Worm (Caenorhabditis elegans) whole organism, L2 larva: ENCODE measurements around the gene F35H8.1.

Source experiments
- C34F6.9 ChIP-seq: fragments of 150-350 bp; optimal IDR thresholded peaks from 2 replicates; lab custom pipeline; 2014; ENCODE audit warnings: missing biosample characterization, missing genetic modification characterization
- F13H6.1 ChIP-seq: sonication (generic microtip); optimal IDR thresholded peaks from 2 replicates; lab custom pipeline; 2016; ENCODE audit warnings: missing genetic modification characterization, missing compliant biosample characterization
- R02D3.7 ChIP-seq: fragments of 150-350 bp; optimal IDR thresholded peaks from 2 replicates; lab custom pipeline; 2014; ENCODE audit warnings: missing biosample characterization, missing genetic modification characterization
- Y55F3AM.14 ChIP-seq: fragments of 200-800 bp; sonication (Bioruptor generic); optimal IDR thresholded peaks from 2 replicates; lab custom pipeline; 2018; ENCODE audit warnings: mild to moderate bottlenecking, missing genetic modification characterization, missing compliant biosample characterization
- alr-1 ChIP-seq: fragments of 150-350 bp; optimal IDR thresholded peaks from 2 replicates; lab custom pipeline; 2014; ENCODE audit warnings: missing biosample characterization, missing genetic modification characterization
- ceh-16 ChIP-seq: fragments of 150-350 bp; optimal IDR thresholded peaks from 2 replicates; lab custom pipeline; 2014; ENCODE audit warnings: missing biosample characterization, missing genetic modification characterization
- ceh-82 ChIP-seq: fragments of 150-350 bp; optimal IDR thresholded peaks from 2 replicates; lab custom pipeline; 2014; ENCODE audit warnings: missing biosample characterization, missing genetic modification characterization
- egl-27 ChIP-seq: sonication (generic microtip); optimal IDR thresholded peaks from 3 replicates; lab custom pipeline; 2017; ENCODE audit warnings: missing biosample characterization, missing genetic modification reagents, missing genetic modification characterization
- elt-1 ChIP-seq: fragments of 150-350 bp; optimal IDR thresholded peaks from 2 replicates; lab custom pipeline; 2014; ENCODE audit warnings: missing biosample characterization, missing genetic modification characterization
- elt-3 ChIP-seq: sonication (generic microtip); optimal IDR thresholded peaks from 2 replicates; lab custom pipeline; 2017; ENCODE audit warnings: missing biosample characterization, missing genetic modification characterization
- fos-1 ChIP-seq: fragments of 150-350 bp; optimal IDR thresholded peaks from 2 replicates; lab custom pipeline; 2014; ENCODE audit warnings: missing biosample characterization, missing genetic modification characterization
- lin-13 ChIP-seq: fragments of 150-350 bp; optimal IDR thresholded peaks from 2 replicates; lab custom pipeline; 2014; ENCODE audit warnings: missing biosample characterization, missing genetic modification reagents, missing genetic modification characterization
- lin-39 ChIP-seq: fragments of 150-350 bp; optimal IDR thresholded peaks from 2 replicates; lab custom pipeline; 2014; ENCODE audit warnings: missing biosample characterization, missing genetic modification reagents, missing genetic modification characterization
- lsy-2 ChIP-seq, 2 experiments: fragments of 150-350 bp in 1 of 2; sonication (generic microtip) in 1 of 2; optimal IDR thresholded peaks; 2 replicates each; lab custom pipeline; 2014 to 2017; ENCODE audit warnings: missing biosample characterization in 2 of 2, missing genetic modification characterization in 2 of 2
- mbf-1 ChIP-seq: sonication (generic microtip); optimal IDR thresholded peaks from 2 replicates; lab custom pipeline; 2017; ENCODE audit warnings: missing biosample characterization, missing genetic modification characterization
- mdl-1 ChIP-seq, 2 experiments: fragments of 150-350 bp in 1 of 2; sonication (generic microtip) in 1 of 2; optimal IDR thresholded peaks; 2 replicates each; lab custom pipeline; 2017; ENCODE audit warnings: missing biosample characterization in 2 of 2, missing genetic modification characterization in 2 of 2
- nhr-11 ChIP-seq: fragments of 150-350 bp; optimal IDR thresholded peaks from 2 replicates; lab custom pipeline; 2014; ENCODE audit warnings: missing biosample characterization, missing genetic modification characterization
- nhr-129 ChIP-seq: fragments of 150-350 bp; optimal IDR thresholded peaks from 2 replicates; lab custom pipeline; 2014; ENCODE audit warnings: missing biosample characterization, missing genetic modification characterization
- nhr-21 ChIP-seq: fragments of 150-350 bp; optimal IDR thresholded peaks from 2 replicates; lab custom pipeline; 2014; ENCODE audit warnings: missing biosample characterization, missing genetic modification characterization
- nhr-23 ChIP-seq: fragments of 150-350 bp; optimal IDR thresholded peaks from 2 replicates; lab custom pipeline; 2014; ENCODE audit warnings: missing biosample characterization, missing genetic modification reagents, missing genetic modification characterization
- nhr-237 ChIP-seq: fragments of 150-350 bp; optimal IDR thresholded peaks from 2 replicates; lab custom pipeline; 2014; ENCODE audit warnings: missing biosample characterization, missing genetic modification characterization
- nhr-25 ChIP-seq: fragments of 150-350 bp; sonication (generic microtip); optimal IDR thresholded peaks from 3 replicates; lab custom pipeline; 2014; ENCODE audit warnings: missing biosample characterization, missing genetic modification characterization
- nhr-77 ChIP-seq: fragments of 150-350 bp; optimal IDR thresholded peaks from 2 replicates; lab custom pipeline; 2014; ENCODE audit warnings: missing biosample characterization, missing genetic modification characterization
- peb-1 ChIP-seq: fragments of 150-350 bp; optimal IDR thresholded peaks from 2 replicates; lab custom pipeline; 2014; ENCODE audit warnings: missing biosample characterization, missing genetic modification characterization
- sma-3 ChIP-seq: sonication (generic microtip); optimal IDR thresholded peaks from 2 replicates; lab custom pipeline; 2016; ENCODE audit warnings: missing genetic modification reagents, missing genetic modification characterization, missing compliant biosample characterization
- unc-55 ChIP-seq: fragments of 150-350 bp; sonication (generic microtip); optimal IDR thresholded peaks from 3 replicates; lab custom pipeline; 2014; ENCODE audit warnings: missing biosample characterization, missing genetic modification reagents, missing genetic modification characterization
- zag-1 ChIP-seq: fragments of 150-350 bp; optimal IDR thresholded peaks from 2 replicates; lab custom pipeline; 2014; ENCODE audit warnings: missing biosample characterization, missing genetic modification characterization
- ztf-1 ChIP-seq: fragments of 200-800 bp; sonication (Bioruptor generic); conservative IDR thresholded peaks from 2 replicates; pipeline ENCODE4 v1.3.6; 2022; ENCODE audit warnings: missing genetic modification characterization, missing compliant biosample characterization
- ztf-11 ChIP-seq: sonication (generic microtip); optimal IDR thresholded peaks from 2 replicates; lab custom pipeline; 2017; ENCODE audit warnings: missing biosample characterization, missing genetic modification characterization
- ztf-4 ChIP-seq: fragments of 150-350 bp; optimal IDR thresholded peaks from 2 replicates; lab custom pipeline; 2014; ENCODE audit warnings: missing biosample characterization, missing genetic modification characterization

Gene F35H8.1

DNA sequence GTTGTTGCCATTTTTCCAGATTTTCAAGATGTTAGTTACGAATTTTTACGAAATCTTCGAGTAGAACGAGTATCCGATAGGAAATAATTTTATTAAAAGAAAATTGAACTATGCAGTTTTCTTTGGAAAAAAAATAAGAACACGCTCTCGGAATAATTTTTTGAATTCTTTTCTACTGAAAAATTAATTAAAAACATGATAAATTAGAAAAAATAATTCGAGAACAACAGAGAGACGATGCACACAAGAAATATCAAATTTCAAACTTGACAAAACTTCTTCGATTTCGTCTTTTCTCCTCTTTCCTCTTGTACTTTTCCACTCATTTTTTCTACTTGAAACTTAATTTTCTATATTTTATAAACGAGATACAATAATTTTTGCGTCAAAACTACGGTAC, 6.8 kb upstream of the F35H8.1 start, which contains the start of gene F35H8.4:
TSS of gene F35H8.4 (minus strand) at position 101 of the 400 bp plus-strand sequence.
- no peak for TF ChIP-seq nhr-11 (tag; lab: Kevin White, UChicago)
- TF ChIP-seq nhr-23 (tag; lab: Kevin White, UChicago): no peak
- no peak for TF ChIP-seq ztf-1 (GFP tag; lab: Robert Waterston, UW)
- no peak for TF ChIP-seq mdl-1 (tag; optimal IDR thresholded peaks at IDR 0.05; lab: Kevin White, UChicago)
- no peak for TF ChIP-seq elt-3 (tag; lab: Kevin White, UChicago)
- no peak for TF ChIP-seq lsy-2 (tag; optimal IDR thresholded peaks at IDR 0.05; lab: Kevin White, UChicago)
- TF ChIP-seq lin-13 (GFP tag; lab: Kevin White, UChicago): no peak

DNA sequence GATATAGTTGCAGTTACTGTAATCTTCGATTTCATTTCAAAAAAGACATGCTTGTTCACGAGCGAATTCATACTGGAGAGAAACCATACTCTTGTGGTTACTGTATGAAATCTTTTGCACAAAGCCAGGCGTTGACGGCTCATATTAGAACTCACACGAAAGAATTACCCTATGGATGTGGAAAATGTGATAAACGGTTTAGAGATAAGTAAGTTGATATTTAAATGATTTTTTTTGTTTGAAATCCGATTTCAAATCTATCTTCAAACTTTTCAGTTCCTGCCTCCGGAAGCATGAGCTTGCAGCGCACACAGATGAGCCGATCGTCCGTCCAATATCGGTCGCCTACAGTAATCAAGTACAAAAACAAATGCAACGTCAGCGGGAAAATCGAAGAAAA, 5.8 kb upstream of the F35H8.1 start:
- TF ChIP-seq zag-1 (tag; lab: Kevin White, UChicago): no peak
- TF ChIP-seq sma-3 (GFP tag; lab: Kevin White, UChicago): no peak
- no peak for TF ChIP-seq ztf-4 (tag; lab: Kevin White, UChicago)
- no peak for TF ChIP-seq peb-1 (tag; lab: Kevin White, UChicago)
- no peak for TF ChIP-seq lin-39 (tag; lab: Kevin White, UChicago)
- no peak for TF ChIP-seq nhr-21 (tag; lab: Kevin White, UChicago)
- no peak for TF ChIP-seq C34F6.9 (tag; lab: Kevin White, UChicago)
- no peak for TF ChIP-seq nhr-25 (tag; lab: Kevin White, UChicago)
- no peak for TF ChIP-seq nhr-77 (tag; lab: Kevin White, UChicago)

DNA sequence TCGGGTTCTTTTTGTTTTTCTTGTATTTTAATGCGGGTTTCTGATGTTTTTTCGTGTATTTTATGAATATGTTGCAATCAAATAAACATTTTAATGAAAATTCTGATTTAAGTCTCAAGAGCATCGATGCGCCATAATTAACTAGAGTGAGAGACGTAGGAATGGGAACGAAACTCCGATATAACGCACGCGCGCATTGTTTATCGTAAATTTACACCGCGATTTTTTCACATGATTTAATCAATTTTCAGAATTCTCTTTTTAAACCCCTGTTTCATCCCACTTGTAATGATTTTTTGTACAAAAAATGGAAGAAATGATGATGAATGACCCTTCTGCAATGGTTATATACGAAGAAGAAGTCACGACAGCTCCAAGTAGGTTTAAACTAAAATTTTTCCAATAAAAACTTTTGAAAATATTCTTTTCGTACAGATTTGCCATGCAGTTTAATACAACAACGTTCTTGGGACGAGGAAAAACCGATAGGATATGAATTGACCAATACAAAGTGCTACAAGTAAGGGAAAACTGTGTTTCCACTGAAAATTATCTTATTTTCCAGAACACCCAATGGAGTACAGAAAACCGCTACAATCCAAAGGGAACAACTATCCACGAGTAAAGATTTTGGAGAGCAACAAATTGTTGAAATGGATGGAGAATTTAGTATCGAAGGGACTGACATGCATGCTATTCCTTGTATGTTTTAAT, 4.5 kb upstream of the F35H8.1 start, which contains the start of gene zfp-2:
TSS of gene zfp-2 (plus strand) at position 214 of the 714 bp plus-strand sequence.
- TF ChIP-seq nhr-25 (tag; lab: Kevin White, UChicago) (peak; percentile 16), sma-3 (GFP tag; lab: Kevin White, UChicago) (no peak), nhr-21 (tag; lab: Kevin White, UChicago) (no peak), nhr-11 (tag; lab: Kevin White, UChicago) (no peak), nhr-129 (tag; lab: Kevin White, UChicago) (peak; percentile 13), R02D3.7 (tag; lab: Kevin White, UChicago) (peak; percentile 28), peb-1 (tag; lab: Kevin White, UChicago) (no peak), ztf-11 (tag; lab: Kevin White, UChicago) (no peak), C34F6.9 (tag; lab: Kevin White, UChicago) (peak; percentile 40)

DNA sequence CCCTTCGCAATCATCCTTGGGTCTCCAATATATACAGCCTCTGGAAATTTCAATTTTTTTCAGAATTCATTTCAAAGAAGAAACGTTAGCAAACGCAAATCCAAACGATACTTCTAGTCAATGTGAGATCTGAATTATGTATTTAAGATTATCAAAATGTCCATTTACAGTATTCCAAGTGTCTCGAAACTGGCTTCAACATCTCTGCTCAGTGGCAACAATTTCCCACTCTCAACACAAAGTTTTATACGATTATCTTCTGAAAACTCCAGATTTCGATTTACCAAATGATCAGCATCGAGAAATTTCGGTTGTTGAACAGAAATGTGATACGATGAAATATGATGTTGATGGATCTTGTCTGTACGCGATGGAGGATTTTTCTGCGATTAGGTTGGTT, 3.5 kb upstream of the F35H8.1 start:
- no peak for TF ChIP-seq ztf-11 (tag; lab: Kevin White, UChicago)
- no peak for TF ChIP-seq egl-27 (tag; lab: Kevin White, UChicago)
- TF ChIP-seq zag-1 (tag; lab: Kevin White, UChicago): no peak
- TF ChIP-seq Y55F3AM.14 (GFP tag; lab: Kevin White, UChicago): no peak
- TF ChIP-seq F13H6.1 (tag; lab: Kevin White, UChicago): no peak
- TF ChIP-seq nhr-237: no peak
- TF ChIP-seq elt-1 (tag; lab: Kevin White, UChicago): no peak
- TF ChIP-seq R02D3.7 (tag; lab: Kevin White, UChicago): no peak
- TF ChIP-seq alr-1: no peak
- TF ChIP-seq ztf-1 (GFP tag; lab: Robert Waterston, UW): no peak
- TF ChIP-seq fos-1: no peak
- TF ChIP-seq ztf-4 (tag; lab: Kevin White, UChicago): no peak
- no peak for TF ChIP-seq mbf-1 (tag; lab: Kevin White, UChicago)

DNA sequence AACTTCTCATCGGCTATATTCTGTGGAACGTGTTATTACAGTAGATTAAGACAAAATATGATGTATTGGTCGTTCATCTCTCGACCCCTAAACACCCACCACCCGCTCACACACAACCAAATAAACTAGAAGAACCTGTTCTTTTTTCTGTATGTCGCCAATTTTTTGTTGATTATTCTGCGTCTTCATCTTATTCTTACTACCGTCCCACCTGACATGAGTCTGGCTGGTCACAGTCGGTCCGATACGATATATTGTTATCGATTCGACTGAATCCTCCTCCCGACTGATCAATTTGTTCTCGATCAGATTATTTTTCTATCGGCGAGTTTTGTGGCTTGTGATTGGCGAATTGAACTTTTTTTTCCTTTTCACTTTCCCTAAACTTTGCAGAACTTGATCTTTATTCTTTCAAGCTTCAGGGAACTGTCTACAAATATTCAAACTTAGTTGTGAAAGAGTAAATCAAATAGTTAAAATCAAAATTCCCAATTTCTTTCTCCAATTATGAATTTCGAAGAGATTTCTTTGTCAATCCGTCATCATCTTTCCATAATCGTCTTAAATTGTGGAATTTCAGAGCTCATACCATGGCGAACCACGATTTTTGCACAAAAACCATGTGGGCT, 2.0 kb upstream of the F35H8.1 start, which contains the start of gene F35H8.2:
TSS of gene F35H8.2 (plus strand) at position 579 of the 629 bp plus-strand sequence.
- no peak for TF ChIP-seq mdl-1 (tag; optimal IDR thresholded peaks at IDR 0.05; lab: Kevin White, UChicago)
- no peak for TF ChIP-seq zag-1 (tag; lab: Kevin White, UChicago)
- peak; percentile 82 for TF ChIP-seq nhr-25 (tag; lab: Kevin White, UChicago)
- TF ChIP-seq unc-55 (GFP tag; lab: Kevin White, UChicago): no peak
- peak; percentile 18 for TF ChIP-seq sma-3 (GFP tag; lab: Kevin White, UChicago)
- TF ChIP-seq ceh-82 (tag; lab: Kevin White, UChicago): no peak
- peak; percentile 34 for TF ChIP-seq nhr-21 (tag; lab: Kevin White, UChicago)
- no peak for TF ChIP-seq ceh-16 (tag; lab: Kevin White, UChicago)
